Worm (Caenorhabditis elegans) whole organism, mixed stage, embryonic: Measurements from ENCODE around the gene C01G10.18.

ENCODE experiments used
- elt-3 ChIP-seq: fragments of 150-350 bp; optimal IDR thresholded peaks from 2 replicates; lab custom pipeline; 2014; ENCODE audit warnings: missing biosample characterization, missing genetic modification characterization
- lin-13 ChIP-seq: fragments of 150-350 bp; optimal IDR thresholded peaks from 2 replicates; lab custom pipeline; 2014; ENCODE audit warnings: missing biosample characterization, missing genetic modification characterization

DNA sequence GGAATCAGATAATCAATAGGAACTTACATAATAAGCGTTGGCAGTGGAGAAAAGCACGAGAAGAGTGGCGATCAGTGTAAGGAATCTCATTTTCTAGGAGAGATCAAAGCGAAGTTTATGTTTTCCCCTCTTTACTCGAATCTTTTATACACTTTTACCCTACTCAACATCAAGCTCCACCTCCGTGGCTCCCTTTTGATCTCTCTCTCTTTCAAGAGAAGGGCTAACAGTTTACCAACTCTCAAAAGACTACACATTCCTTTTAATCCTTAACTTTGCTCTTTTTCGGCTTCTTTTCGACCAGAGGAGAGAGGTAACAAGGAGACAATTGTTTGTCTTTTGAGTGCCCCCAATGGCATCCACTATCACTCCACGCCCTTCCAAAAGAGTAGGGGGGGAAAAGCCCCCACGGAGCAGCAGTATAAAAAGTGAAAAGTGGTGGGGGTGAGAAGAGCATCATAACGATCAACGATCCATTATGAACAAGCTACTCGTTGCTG is 1.3 kb downstream of the C01G10.18 start, which contains the start of the genes C01G10.15 and C01G10.6:
- TF ChIP-seq elt-3 (no peak), lin-13 (tag; lab: Kevin White, UChicago) (no peak)
